Worm (Caenorhabditis elegans): Measurements from ENCODE around the gene C25F9.5.

DNA sequence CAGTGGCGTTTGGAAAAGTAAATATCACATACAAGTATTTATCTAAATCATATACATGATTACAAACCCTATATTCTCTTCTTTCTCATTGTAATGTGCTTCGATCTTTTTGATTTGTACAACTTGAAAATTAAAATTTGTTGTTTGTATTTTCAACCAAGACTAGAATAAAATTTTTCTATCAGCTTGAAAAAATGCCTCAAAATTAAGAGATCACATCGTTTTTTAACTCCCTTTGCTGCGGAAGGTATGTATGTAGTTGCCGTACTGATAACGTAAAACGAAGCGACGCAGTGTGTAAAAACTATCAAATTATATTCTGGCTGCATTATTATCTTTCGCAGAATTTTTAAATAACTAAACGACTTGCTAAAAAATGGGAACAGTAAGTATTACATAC is 7.2 kb upstream of the C25F9.5 start, which contains the start of gene C25F9.15:
- no peak for TF ChIP-seq snpc-4 (tag; optimal IDR thresholded peaks at IDR 0.05)
- TF ChIP-seq unc-39 (tag; optimal IDR thresholded peaks at IDR 0.05) = no peak
- TF ChIP-seq nhr-28 (tag; optimal IDR thresholded peaks at IDR 0.05) = no peak
- TF ChIP-seq ztf-11 (tag; optimal IDR thresholded peaks at IDR 0.05) = no peak
- TF ChIP-seq lsy-2 (tag; optimal IDR thresholded peaks at IDR 0.05) = no peak
- TF ChIP-seq lin-13 (tag; optimal IDR thresholded peaks at IDR 0.05) = no peak
- no peak for TF ChIP-seq mab-5 (tag; optimal IDR thresholded peaks at IDR 0.05)
- no peak for TF ChIP-seq mep-1 (tag; optimal IDR thresholded peaks at IDR 0.05)
- TF ChIP-seq blmp-1 (tag; optimal IDR thresholded peaks at IDR 0.05) = no peak

Data from whole organism, mixed stage, embryonic.